Fruit fly (Drosophila melanogaster) whole organism, embryonic: ENCODE results near the gene plx.

Experiments used
- Bgb ChIP-seq: fragments of 200-800 bp; sonication (Bioruptor generic); IDR thresholded peaks from 2 replicates; pipeline ENCODE4 v1.3.6; 2022; ENCODE audit warnings: missing biosample characterization, missing genetic modification characterization; ENCODE audit not compliant: partially characterized antibody
- CG10366 ChIP-seq: fragments of 200-800 bp; sonication (Bioruptor generic); IDR thresholded peaks from 2 replicates; pipeline ENCODE4 v1.3.6; 2022; ENCODE audit warnings: missing biosample characterization, missing genetic modification characterization
- CG10654 ChIP-seq: fragments of 200-800 bp; sonication (Bioruptor generic); optimal IDR thresholded peaks from 2 replicates; lab custom pipeline; 2016; ENCODE audit warnings: missing biosample characterization, missing genetic modification characterization
- CG12744 ChIP-seq: fragments of 200-800 bp; sonication (Bioruptor generic); optimal IDR thresholded peaks from 2 replicates; lab custom pipeline; 2016; ENCODE audit warnings: missing biosample characterization, missing genetic modification characterization
- CG15269 ChIP-seq: fragments of 200-800 bp; sonication (Bioruptor generic); optimal IDR thresholded peaks from 2 replicates; lab custom pipeline; 2018; ENCODE audit warnings: missing biosample characterization, mild to moderate bottlenecking, missing genetic modification characterization, moderate library complexity
- CG1602 ChIP-seq: fragments of 200-800 bp; sonication (Bioruptor generic); optimal IDR thresholded peaks from 3 replicates; lab custom pipeline; 2016; ENCODE audit warnings: missing biosample characterization, missing genetic modification characterization
- CG16813 ChIP-seq: fragments of 200-800 bp; sonication (Bioruptor generic); IDR thresholded peaks from 3 replicates; pipeline ENCODE4 v1.3.6; 2022; ENCODE audit warnings: missing biosample characterization, missing genetic modification characterization; ENCODE audit not compliant: partially characterized antibody
- CG16863 ChIP-seq: fragments of 200-800 bp; sonication (Bioruptor generic); optimal IDR thresholded peaks from 3 replicates; lab custom pipeline; 2016; ENCODE audit warnings: missing biosample characterization, missing genetic modification characterization
- CG17385 ChIP-seq: fragments of 200-800 bp; sonication (Bioruptor generic); optimal IDR thresholded peaks from 3 replicates; lab custom pipeline; 2018; ENCODE audit warnings: missing biosample characterization, mild to moderate bottlenecking, missing genetic modification characterization
- CG18011 ChIP-seq: fragments of 200-800 bp; sonication (Bioruptor generic); optimal IDR thresholded peaks from 2 replicates; lab custom pipeline; 2017; ENCODE audit warnings: missing biosample characterization, missing genetic modification characterization, mild to moderate bottlenecking, moderate library complexity, missing genotype
- CG18599 ChIP-seq: fragments of 200-800 bp; sonication (Bioruptor generic); optimal IDR thresholded peaks from 3 replicates; lab custom pipeline; 2017; ENCODE audit warnings: missing biosample characterization, missing genetic modification characterization, mild to moderate bottlenecking, moderate library complexity, missing genetic modification reagents
- CG2120 ChIP-seq: fragments of 200-800 bp; sonication (Bioruptor generic); optimal IDR thresholded peaks from 3 replicates; lab custom pipeline; 2016; ENCODE audit warnings: missing biosample characterization, missing genetic modification characterization
- CG2199 ChIP-seq: fragments of 200-800 bp; sonication (Bioruptor generic); IDR thresholded peaks from 3 replicates; pipeline ENCODE4 v1.3.6; 2022; ENCODE audit warnings: missing biosample characterization, missing genetic modification characterization
- CG4820 ChIP-seq: fragments of 200-800 bp; sonication (Bioruptor generic); optimal IDR thresholded peaks from 3 replicates; lab custom pipeline; 2016; ENCODE audit warnings: missing biosample characterization, missing genetic modification characterization
- CG5953 ChIP-seq: fragments of 200-800 bp; sonication (Bioruptor generic); IDR thresholded peaks from 2 replicates; pipeline ENCODE4 v1.3.6; 2022; ENCODE audit warnings: missing biosample characterization, missing genetic modification characterization
- CG6791 ChIP-seq: fragments of 200-800 bp; sonication (Bioruptor generic); IDR thresholded peaks from 3 replicates; pipeline ENCODE4 v1.3.6; 2022; ENCODE audit warnings: missing biosample characterization, missing genetic modification characterization; ENCODE audit not compliant: partially characterized antibody
- CG6813 ChIP-seq: fragments of 200-800 bp; sonication (Bioruptor generic); optimal IDR thresholded peaks from 2 replicates; lab custom pipeline; 2017; ENCODE audit warnings: missing biosample characterization, missing genetic modification characterization, mild to moderate bottlenecking, moderate library complexity, missing genetic modification reagents
- CG7372 ChIP-seq: fragments of 200-800 bp; sonication (Bioruptor generic); IDR thresholded peaks from 2 replicates; pipeline ENCODE4 v1.3.6; 2022; ENCODE audit warnings: missing biosample characterization, missing genetic modification characterization
- CG9817 ChIP-seq: fragments of 200-800 bp; sonication (Bioruptor generic); optimal IDR thresholded peaks from 2 replicates; lab custom pipeline; 2018; ENCODE audit warnings: missing biosample characterization, mild to moderate bottlenecking, missing genetic modification characterization, moderate library complexity
- Doc2 ChIP-seq: fragments of 200-800 bp; sonication (Bioruptor generic); IDR thresholded peaks from 2 replicates; pipeline ENCODE4 v1.3.6; 2022; ENCODE audit warnings: missing biosample characterization, missing genetic modification characterization
- HLH54F ChIP-seq: fragments of 200-800 bp; sonication (Bioruptor generic); optimal IDR thresholded peaks from 3 replicates; lab custom pipeline; 2016; ENCODE audit warnings: missing biosample characterization, missing genetic modification characterization
- Kr ChIP-seq: fragments of 200-800 bp; sonication (Bioruptor generic); optimal IDR thresholded peaks from 2 replicates; lab custom pipeline; 2017; ENCODE audit warnings: missing biosample characterization, mild to moderate bottlenecking, missing genetic modification characterization
- MTF-1 ChIP-seq: fragments of 200-800 bp; sonication (Bioruptor generic); optimal IDR thresholded peaks from 2 replicates; lab custom pipeline; 2018; ENCODE audit warnings: missing biosample characterization, mild to moderate bottlenecking, missing genetic modification characterization, borderline replicate concordance
- Meics ChIP-seq: fragments of 200-800 bp; sonication (Bioruptor generic); optimal IDR thresholded peaks from 2 replicates; lab custom pipeline; 2017; ENCODE audit warnings: missing biosample characterization, mild to moderate bottlenecking, missing genetic modification characterization
- NC2β ChIP-seq: fragments of 200-800 bp; sonication (Bioruptor generic); optimal IDR thresholded peaks from 2 replicates; lab custom pipeline; 2016; ENCODE audit warnings: missing biosample characterization, missing genetic modification characterization
- NfI ChIP-seq: fragments of 200-800 bp; sonication (Bioruptor generic); optimal IDR thresholded peaks from 3 replicates; lab custom pipeline; 2018; ENCODE audit warnings: missing biosample characterization, mild to moderate bottlenecking, missing genetic modification characterization, moderate library complexity
- Optix ChIP-seq: fragments of 200-800 bp; sonication (Bioruptor generic); IDR thresholded peaks from 3 replicates; pipeline ENCODE4 v1.3.6; 2022; ENCODE audit warnings: missing biosample characterization, missing genetic modification characterization
- PHDP ChIP-seq: fragments of 200-800 bp; sonication (Bioruptor generic); optimal IDR thresholded peaks from 3 replicates; lab custom pipeline; 2018; ENCODE audit warnings: missing biosample characterization, mild to moderate bottlenecking, missing genetic modification characterization, moderate library complexity
- Pdp1 ChIP-seq, 2 experiments: fragments of 200-800 bp; sonication (Bioruptor generic); optimal IDR thresholded peaks; 3 replicates each; lab custom pipeline; 2016; ENCODE audit warnings: missing biosample characterization in 2 of 2, missing genetic modification characterization in 2 of 2, mild to moderate bottlenecking in 1 of 2, moderate library complexity in 1 of 2
- Scr ChIP-seq: fragments of 200-800 bp; sonication (Bioruptor generic); IDR thresholded peaks from 2 replicates; pipeline ENCODE4 v1.3.6; 2022; ENCODE audit warnings: missing biosample characterization, missing genetic modification characterization; ENCODE audit not compliant: partially characterized antibody
- Ssrp ChIP-seq: fragments of 200-800 bp; sonication (Bioruptor generic); optimal IDR thresholded peaks from 2 replicates; lab custom pipeline; 2018; ENCODE audit warnings: missing biosample characterization, mild to moderate bottlenecking, missing genetic modification characterization, moderate library complexity
- TFAM ChIP-seq: fragments of 200-800 bp; sonication (Bioruptor generic); optimal IDR thresholded peaks from 2 replicates; lab custom pipeline; 2017; ENCODE audit warnings: missing biosample characterization, missing genetic modification characterization, inconsistent platforms
- Usf ChIP-seq: fragments of 200-800 bp; sonication (Bioruptor generic); optimal IDR thresholded peaks from 2 replicates; lab custom pipeline; 2017; ENCODE audit warnings: missing genotype, missing biosample characterization, missing genetic modification characterization
- ab ChIP-seq: fragments of 200-800 bp; sonication (Bioruptor generic); optimal IDR thresholded peaks from 2 replicates; lab custom pipeline; 2016; ENCODE audit warnings: missing biosample characterization, missing genetic modification characterization
- dan ChIP-seq: fragments of 200-800 bp; sonication (Bioruptor generic); IDR thresholded peaks from 2 replicates; pipeline ENCODE4 v1.3.6; 2022; ENCODE audit warnings: missing biosample characterization, missing genetic modification characterization
- disco-r ChIP-seq: fragments of 200-800 bp; sonication (Bioruptor generic); optimal IDR thresholded peaks from 2 replicates; lab custom pipeline; 2016; ENCODE audit warnings: missing biosample characterization, missing genetic modification characterization
- ewg ChIP-seq: fragments of 200-800 bp; sonication (Bioruptor generic); optimal IDR thresholded peaks from 3 replicates; lab custom pipeline; 2017; ENCODE audit warnings: mild to moderate bottlenecking, missing biosample characterization, missing genetic modification reagents, missing genetic modification characterization
- grn ChIP-seq: fragments of 200-800 bp; sonication (Bioruptor generic); optimal IDR thresholded peaks from 3 replicates; lab custom pipeline; 2017; ENCODE audit warnings: missing biosample characterization, missing genetic modification characterization
- lmd ChIP-seq: fragments of 200-800 bp; sonication (Bioruptor generic); IDR thresholded peaks from 2 replicates; pipeline ENCODE4 v1.3.6; 2022; ENCODE audit warnings: missing biosample characterization, missing genetic modification characterization
- pb ChIP-seq: fragments of 200-800 bp; sonication (Bioruptor generic); optimal IDR thresholded peaks from 3 replicates; lab custom pipeline; 2016; ENCODE audit warnings: missing biosample characterization, missing genetic modification characterization
- pnt ChIP-seq: fragments of 200-800 bp; sonication (Bioruptor generic); optimal IDR thresholded peaks from 3 replicates; lab custom pipeline; 2016; ENCODE audit warnings: missing biosample characterization, missing genetic modification characterization
- prd ChIP-seq, 3 experiments: fragments of >200 bp in 2 of 3; fragments of 200-800 bp in 1 of 3; sonication (Bioruptor generic) in 1 of 3; optimal IDR thresholded peaks in 2 of 3; IDR thresholded peaks in 1 of 3; 2 replicates in 2 of 3; 3 replicates in 1 of 3; pipeline versions ENCODE4 v1.3.6 to Lab custom; 2017 to 2022; ENCODE audit warnings: missing biosample characterization in 1 of 3, missing genetic modification characterization in 1 of 3
- pum ChIP-seq: fragments of 200-800 bp; sonication (Bioruptor generic); optimal IDR thresholded peaks from 2 replicates; lab custom pipeline; 2016; ENCODE audit warnings: missing biosample characterization, missing genetic modification characterization
- sd ChIP-seq: fragments of 200-800 bp; sonication (Bioruptor generic); optimal IDR thresholded peaks from 3 replicates; lab custom pipeline; 2018; ENCODE audit warnings: missing biosample characterization, mild to moderate bottlenecking, missing genetic modification characterization, moderate library complexity
- ssp ChIP-seq: fragments of 200-800 bp; sonication (Bioruptor generic); IDR thresholded peaks from 2 replicates; pipeline ENCODE4 v1.3.6; 2022; ENCODE audit warnings: missing biosample characterization, missing genetic modification characterization
- tgo ChIP-seq: fragments of 200-800 bp; sonication (Bioruptor generic); IDR thresholded peaks from 3 replicates; pipeline ENCODE4 v1.3.6; 2022; ENCODE audit warnings: missing biosample characterization, missing genetic modification characterization
- trh ChIP-seq: fragments of 200-800 bp; sonication (Bioruptor generic); optimal IDR thresholded peaks from 2 replicates; lab custom pipeline; 2016; ENCODE audit warnings: missing biosample characterization, missing genetic modification characterization
- z ChIP-seq: fragments of 200-800 bp; sonication (Bioruptor generic); IDR thresholded peaks from 3 replicates; pipeline ENCODE4 v1.3.6; 2022; ENCODE audit warnings: missing biosample characterization, missing genetic modification characterization
- zfh2 ChIP-seq: fragments of 200-800 bp; sonication (Bioruptor generic); optimal IDR thresholded peaks from 2 replicates; lab custom pipeline; 2016; ENCODE audit warnings: missing biosample characterization, missing genetic modification characterization

Gene plx

DNA sequence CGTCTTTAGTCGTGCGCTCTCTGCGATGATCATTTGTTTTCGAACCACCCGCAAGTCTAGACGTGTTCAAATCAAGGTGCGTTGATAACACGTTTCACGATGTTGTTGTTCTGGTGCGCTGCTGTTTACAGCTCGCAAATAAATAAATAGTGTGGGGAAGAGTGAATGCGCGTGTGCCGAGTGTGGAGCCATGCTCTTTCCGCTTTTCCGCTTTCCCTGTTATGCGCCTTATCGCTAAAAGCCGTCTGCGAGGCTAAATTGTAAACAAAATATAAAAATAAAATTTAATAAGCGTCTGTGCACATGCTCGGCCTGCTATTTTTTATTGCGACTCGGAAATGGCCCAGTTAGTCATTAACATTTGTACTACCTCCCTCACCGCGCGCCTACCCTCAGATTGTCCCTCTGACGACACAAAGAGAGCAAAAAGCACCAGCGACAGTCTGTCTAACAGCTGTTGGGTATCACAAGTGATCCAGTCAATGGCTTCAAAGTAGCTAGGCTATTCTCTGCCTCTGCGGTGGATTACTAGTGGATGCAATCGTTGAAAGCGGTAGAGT lies 12.9 kb upstream of the plx start (continued):
- no peak for TF ChIP-seq CG16813 (GFP tag; lab: Robert Waterston, UW)
- TF ChIP-seq lmd: no peak
- peak; percentile 95 for TF ChIP-seq MTF-1 (GFP tag; lab: Kevin White, UChicago)
- TF ChIP-seq CG4820 (GFP tag; lab: Kevin White, UChicago): peak; percentile 22
- TF ChIP-seq Optix (GFP tag; lab: Robert Waterston, UW): peak; percentile 46; the same call in 1 of the 3 replicates
- TF ChIP-seq disco-r (GFP tag; lab: Kevin White, UChicago): peak; percentile 25
- TF ChIP-seq CG1602 (GFP tag; lab: Kevin White, UChicago): peak; percentile 27
- peak; percentile 40 for TF ChIP-seq pum (GFP tag; lab: Kevin White, UChicago)
- no peak for TF ChIP-seq prd (optimal IDR thresholded peaks at IDR 0.05; lab: Kevin White, UChicago)
- peak; percentile 42; the same call in 2 of the 3 replicates for TF ChIP-seq prd (GFP tag; IDR thresholded peaks at IDR 0.05; lab: Robert Waterston, UW)
- TF ChIP-seq Bgb (GFP tag; lab: Robert Waterston, UW): peak; percentile 31; the same call in 1 of the 2 replicates
- TF ChIP-seq ab (GFP tag; lab: Kevin White, UChicago): no peak
- TF ChIP-seq ssp (GFP tag; lab: Robert Waterston, UW): no peak
- TF ChIP-seq CG15269 (tag; lab: Kevin White, UChicago): no peak
- no peak for TF ChIP-seq CG9817
- peak; percentile 73 for TF ChIP-seq grn
- peak; percentile 97 for TF ChIP-seq CG6813 (GFP tag; lab: Kevin White, UChicago)
- TF ChIP-seq Doc2: no peak
- TF ChIP-seq pb (GFP tag; lab: Kevin White, UChicago): peak; percentile 4
- peak; percentile 76 for TF ChIP-seq NC2β (GFP tag; lab: Kevin White, UChicago)
- peak; percentile 50 for TF ChIP-seq trh (GFP tag; lab: Kevin White, UChicago)
- peak; percentile 19 for TF ChIP-seq HLH54F (GFP tag; lab: Kevin White, UChicago)
- peak; percentile 74; the same call in 2 of the 3 replicates for TF ChIP-seq CG2199 (GFP tag; lab: Robert Waterston, UW)
- TF ChIP-seq z (GFP tag; lab: Robert Waterston, UW): 0 out of 3 replicates have a peak, but pooled peaks have one; percentile 42
- 0 out of 2 replicates have a peak, but pooled peaks have one; percentile 33 for TF ChIP-seq CG7372 (GFP tag; lab: Robert Waterston, UW)
- TF ChIP-seq CG18011 (GFP tag; lab: Kevin White, UChicago): peak; percentile 63
- TF ChIP-seq sd (tag; lab: Kevin White, UChicago): no peak
- peak; percentile 54 for TF ChIP-seq CG2120 (GFP tag; lab: Kevin White, UChicago)
- peak; percentile 25 for TF ChIP-seq TFAM (GFP tag; lab: Kevin White, UChicago)
- TF ChIP-seq PHDP (tag; lab: Kevin White, UChicago): peak; percentile 83
- TF ChIP-seq Meics (GFP tag; lab: Kevin White, UChicago): peak; percentile 83
- TF ChIP-seq pnt (GFP tag; lab: Kevin White, UChicago): peak; percentile 18
- peak; percentile 30 to 83 for TF ChIP-seq Pdp1 (GFP tag; optimal IDR thresholded peaks at IDR 0.05; lab: Kevin White, UChicago)
- peak; percentile 67 for TF ChIP-seq CG16863 (GFP tag; lab: Kevin White, UChicago)
- peak; percentile 68 for TF ChIP-seq NfI (GFP tag; lab: Kevin White, UChicago)
- no peak for TF ChIP-seq zfh2
- TF ChIP-seq CG18599 (GFP tag; lab: Kevin White, UChicago): peak; percentile 92
- TF ChIP-seq Ssrp (tag; lab: Kevin White, UChicago): no peak
- TF ChIP-seq Scr: peak; percentile 33
- peak; percentile 72 for TF ChIP-seq Kr (GFP tag; lab: Kevin White, UChicago)
- TF ChIP-seq CG10654 (GFP tag; lab: Kevin White, UChicago): peak; percentile 41
- peak; percentile 21 for TF ChIP-seq Usf (GFP tag; lab: Kevin White, UChicago)
- TF ChIP-seq CG12744 (GFP tag; lab: Kevin White, UChicago): no peak
- TF ChIP-seq CG10366 (GFP tag; lab: Robert Waterston, UW): no peak; the same call in 1 of the 2 replicates
- TF ChIP-seq CG5953 (GFP tag; lab: Robert Waterston, UW): no peak
- TF ChIP-seq dan (GFP tag; lab: Robert Waterston, UW): no peak
- peak; percentile 80 for TF ChIP-seq CG17385
- TF ChIP-seq tgo (GFP tag; lab: Robert Waterston, UW): no peak
- no peak for TF ChIP-seq CG6791 (GFP tag; lab: Robert Waterston, UW)
- TF ChIP-seq ewg (GFP tag; lab: Kevin White, UChicago): peak; percentile 63
